Worm (Caenorhabditis elegans): ENCODE data around the gene sars-1.
"Not testable (repeated sequence)": the region's sequence is repeated elsewhere in the genome, so short reads cannot be mapped to it uniquely, and the experiment has no call there.

The sars-1 gene

ce11 chrIV:10026129-10026528 lies 22.6 kb downstream of the sars-1 start:
- TF ChIP-seq ceh-28 (tag; optimal IDR thresholded peaks at IDR 0.05) (no peak), nhr-11 (tag; optimal IDR thresholded peaks at IDR 0.05) (no peak), hmg-11 (tag; optimal IDR thresholded peaks at IDR 0.05) (no peak), R02D3.7 (tag; optimal IDR thresholded peaks at IDR 0.05) (no peak), pha-4 (tag; optimal IDR thresholded peaks at IDR 0.05) (no peak), fkh-10 (GFP tag; optimal IDR thresholded peaks at IDR 0.05) (no peak), mdl-1 (tag; optimal IDR thresholded peaks at IDR 0.05) (no peak), nhr-237 (tag; optimal IDR thresholded peaks at IDR 0.05) (no peak), unc-39 (tag; optimal IDR thresholded peaks at IDR 0.05) (no peak), ztf-4 (tag; optimal IDR thresholded peaks at IDR 0.05) (no peak), mml-1 (tag; optimal IDR thresholded peaks at IDR 0.05) (no peak), ztf-11 (tag; optimal IDR thresholded peaks at IDR 0.05) (no peak), tbx-2 (tag; optimal IDR thresholded peaks at IDR 0.05) (no peak), unc-62 (GFP tag; optimal IDR thresholded peaks at IDR 0.05) (no peak), lsy-12 (tag; optimal IDR thresholded peaks at IDR 0.05) (no peak), pqm-1 (tag; optimal IDR thresholded peaks at IDR 0.05) (no peak), nhr-23 (tag; optimal IDR thresholded peaks at IDR 0.05) (no peak), fos-1 (tag; optimal IDR thresholded peaks at IDR 0.05) (no peak), ceh-16 (tag; optimal IDR thresholded peaks at IDR 0.05) (no peak)

ce11 chrIV:10027566-10027965 lies 24.0 kb downstream of the sars-1 start, which contains the start of gene gipc-2:
Gene gipc-2 (minus strand): TSS chrIV:10027666.
- TF ChIP-seq unc-39 (tag; optimal IDR thresholded peaks at IDR 0.05) (no peak), eor-1 (tag; optimal IDR thresholded peaks at IDR 0.05) (no peak), pqm-1 (tag; optimal IDR thresholded peaks at IDR 0.05) (no peak), ZK546.5 (tag; optimal IDR thresholded peaks at IDR 0.05) (no peak), nhr-77 (tag; optimal IDR thresholded peaks at IDR 0.05) (no peak), lin-39 (tag; optimal IDR thresholded peaks at IDR 0.05) (no peak), nhr-43 (tag; optimal IDR thresholded peaks at IDR 0.05; ENCODE audit: poor library complexity, severe bottlenecking) (no peak), ztf-4 (tag; optimal IDR thresholded peaks at IDR 0.05) (no peak), pha-4 (tag; optimal IDR thresholded peaks at IDR 0.05) (no peak), unc-62 (GFP tag; optimal IDR thresholded peaks at IDR 0.05) (no peak), fkh-2 (tag; optimal IDR thresholded peaks at IDR 0.05) (no peak), nhr-237 (tag; optimal IDR thresholded peaks at IDR 0.05) (no peak)

- TF ChIP-seq nhr-25, mdl-1, pha-4 (tag; optimal IDR thresholded peaks at IDR 0.05): not testable (repeated sequence)
Measured at ce11 chrIV:10028779-10029178, 25.3 kb downstream of the sars-1 start, which contains the start of the genes F44D12.16 and msd-2. Gene F44D12.16 (plus strand): TSS chrIV:10029079. Gene msd-2 (plus strand): TSS chrIV:10029083.

- TF ChIP-seq ceh-16 (tag; optimal IDR thresholded peaks at IDR 0.05) (no peak), zag-1 (tag; optimal IDR thresholded peaks at IDR 0.05) (no peak), mdl-1 (tag; optimal IDR thresholded peaks at IDR 0.05) (no peak), nhr-11 (tag; optimal IDR thresholded peaks at IDR 0.05) (no peak), egl-27 (tag; optimal IDR thresholded peaks at IDR 0.05) (no peak), elt-1 (tag; optimal IDR thresholded peaks at IDR 0.05) (no peak), nhr-25 (tag; optimal IDR thresholded peaks at IDR 0.05) (no peak), ceh-82 (tag; optimal IDR thresholded peaks at IDR 0.05) (no peak), R02D3.7 (tag; optimal IDR thresholded peaks at IDR 0.05) (no peak), fos-1 (tag; optimal IDR thresholded peaks at IDR 0.05) (no peak), pha-4 (tag; optimal IDR thresholded peaks at IDR 0.05) (no peak), lin-39 (tag; optimal IDR thresholded peaks at IDR 0.05) (no peak), aly-2 (tag; optimal IDR thresholded peaks at IDR 0.05) (no peak), egl-5 (tag; optimal IDR thresholded peaks at IDR 0.05) (no peak), sea-2 (GFP tag; optimal IDR thresholded peaks at IDR 0.05) (no peak), nhr-28 (tag; optimal IDR thresholded peaks at IDR 0.05) (no peak), elt-2 (tag; optimal IDR thresholded peaks at IDR 0.05) (no peak)
Measured at ce11 chrIV:10033053-10033452, 29.5 kb downstream of the sars-1 start, which contains the start of gene F44D12.6. Gene F44D12.6 (plus strand): TSS chrIV:10033353.

ce11 chrIV:10036966-10037365 lies 33.4 kb downstream of the sars-1 start, which contains the start of gene F44D12.10:
Gene F44D12.10 (minus strand): TSS chrIV:10037066.
- TF ChIP-seq fkh-10 (GFP tag; optimal IDR thresholded peaks at IDR 0.05) (no peak), unc-62 (GFP tag; optimal IDR thresholded peaks at IDR 0.05) (no peak), fkh-2 (tag; optimal IDR thresholded peaks at IDR 0.05) (no peak), egl-27 (tag; optimal IDR thresholded peaks at IDR 0.05) (no peak), ZK546.5 (tag; optimal IDR thresholded peaks at IDR 0.05) (no peak), lin-15B (tag; optimal IDR thresholded peaks at IDR 0.05) (no peak), zag-1 (tag; optimal IDR thresholded peaks at IDR 0.05) (no peak), pha-4 (tag; optimal IDR thresholded peaks at IDR 0.05) (no peak), unc-39 (tag; optimal IDR thresholded peaks at IDR 0.05) (no peak), aly-2 (tag; optimal IDR thresholded peaks at IDR 0.05) (no peak), eor-1 (tag; optimal IDR thresholded peaks at IDR 0.05) (no peak), ztf-4 (tag; optimal IDR thresholded peaks at IDR 0.05) (no peak), sea-2 (GFP tag; optimal IDR thresholded peaks at IDR 0.05) (no peak), daf-12 (tag; optimal IDR thresholded peaks at IDR 0.05) (no peak), snpc-4 (tag; optimal IDR thresholded peaks at IDR 0.05) (no peak), pqm-1 (tag; optimal IDR thresholded peaks at IDR 0.05) (no peak), elt-3 (tag; optimal IDR thresholded peaks at IDR 0.05) (no peak), ceh-16 (tag; optimal IDR thresholded peaks at IDR 0.05) (no peak), lsy-12 (tag; optimal IDR thresholded peaks at IDR 0.05) (no peak), elt-2 (tag; optimal IDR thresholded peaks at IDR 0.05) (no peak)
